Worm (Caenorhabditis elegans) whole organism, L3 larva: ENCODE results near the gene Y54G11A.2.
A peak's percentile ranks its signal among the peaks of the same experiment; 100 is the strongest.

ENCODE experiments used
- R02D3.7 ChIP-seq: fragments of 150-350 bp; optimal IDR thresholded peaks from 2 replicates; lab custom pipeline; 2014; ENCODE audit warnings: missing biosample characterization, missing genetic modification characterization
- ZK546.5 ChIP-seq: sonication (generic microtip); optimal IDR thresholded peaks from 2 replicates; lab custom pipeline; 2017; ENCODE audit warnings: missing biosample characterization, missing genetic modification characterization
- ama-1 ChIP-seq: fragments of 150-350 bp; optimal IDR thresholded peaks from 2 replicates; lab custom pipeline; 2018
- ceh-28 ChIP-seq: fragments of 150-350 bp; optimal IDR thresholded peaks from 2 replicates; lab custom pipeline; 2014; ENCODE audit warnings: missing biosample characterization, missing genetic modification reagents, missing genetic modification characterization
- ceh-82 ChIP-seq: fragments of 150-350 bp; optimal IDR thresholded peaks from 2 replicates; lab custom pipeline; 2014; ENCODE audit warnings: missing biosample characterization, missing genetic modification characterization
- ceh-9 ChIP-seq: sonication (generic microtip); optimal IDR thresholded peaks from 2 replicates; lab custom pipeline; 2018; ENCODE audit warnings: missing biosample characterization, missing genetic modification characterization
- daf-12 ChIP-seq: fragments of 150-350 bp; optimal IDR thresholded peaks from 2 replicates; lab custom pipeline; 2014; ENCODE audit warnings: missing biosample characterization, missing genetic modification reagents, missing genetic modification characterization
- egl-5 ChIP-seq: fragments of 150-350 bp; optimal IDR thresholded peaks from 2 replicates; lab custom pipeline; 2017; ENCODE audit warnings: missing biosample characterization, missing genetic modification reagents, missing genetic modification characterization, inconsistent platforms
- elt-1 ChIP-seq: fragments of 150-350 bp; optimal IDR thresholded peaks from 2 replicates; lab custom pipeline; 2014; ENCODE audit warnings: missing biosample characterization, missing genetic modification characterization
- elt-2 ChIP-seq: sonication (generic microtip); optimal IDR thresholded peaks from 2 replicates; lab custom pipeline; 2016; ENCODE audit warnings: missing genetic modification reagents, mild to moderate bottlenecking, missing genetic modification characterization, missing compliant biosample characterization
- eor-1 ChIP-seq, 2 experiments: fragments of 150-350 bp; optimal IDR thresholded peaks; 2 replicates each; lab custom pipeline; 2014 to 2018; ENCODE audit warnings: missing biosample characterization in 2 of 2, missing genetic modification characterization in 2 of 2
- fkh-10 ChIP-seq: sonication (generic microtip); optimal IDR thresholded peaks from 2 replicates; lab custom pipeline; 2017; ENCODE audit warnings: missing biosample characterization, missing genetic modification reagents, missing genetic modification characterization
- hmg-11 ChIP-seq: sonication (generic microtip); optimal IDR thresholded peaks from 2 replicates; lab custom pipeline; 2016; ENCODE audit warnings: missing genetic modification characterization, missing compliant biosample characterization
- jun-1 ChIP-seq: fragments of 150-350 bp; optimal IDR thresholded peaks from 2 replicates; lab custom pipeline; 2014; ENCODE audit warnings: missing biosample characterization, missing genetic modification reagents, missing genetic modification characterization
- lin-15B ChIP-seq: fragments of 150-350 bp; optimal IDR thresholded peaks from 2 replicates; lab custom pipeline; 2014; ENCODE audit warnings: missing biosample characterization, missing genetic modification characterization
- lin-39 ChIP-seq: fragments of 150-350 bp; optimal IDR thresholded peaks from 2 replicates; lab custom pipeline; 2018; ENCODE audit warnings: missing biosample characterization, missing genetic modification reagents, missing genetic modification characterization
- lsy-12 ChIP-seq: sonication (generic microtip); optimal IDR thresholded peaks from 2 replicates; lab custom pipeline; 2016; ENCODE audit warnings: mild to moderate bottlenecking, missing genetic modification characterization, missing compliant biosample characterization
- mdl-1 ChIP-seq: fragments of 150-350 bp; optimal IDR thresholded peaks from 2 replicates; lab custom pipeline; 2014; ENCODE audit warnings: missing biosample characterization, missing genetic modification characterization
- mml-1 ChIP-seq: fragments of 150-350 bp; sonication (generic microtip); optimal IDR thresholded peaks from 3 replicates; lab custom pipeline; 2014; ENCODE audit warnings: missing biosample characterization, missing genetic modification characterization
- nfya-1 ChIP-seq: sonication (generic microtip); optimal IDR thresholded peaks from 2 replicates; lab custom pipeline; 2017; ENCODE audit warnings: missing genetic modification characterization, mild to moderate bottlenecking, missing compliant biosample characterization, antibody characterized with exemption, moderate library complexity; ENCODE audit not compliant: insufficient read depth
- nhr-11 ChIP-seq: fragments of 150-350 bp; optimal IDR thresholded peaks from 2 replicates; lab custom pipeline; 2014; ENCODE audit warnings: missing biosample characterization, missing genetic modification characterization
- nhr-23 ChIP-seq: fragments of 150-350 bp; optimal IDR thresholded peaks from 2 replicates; lab custom pipeline; 2014; ENCODE audit warnings: missing biosample characterization, missing genetic modification reagents, missing genetic modification characterization
- nhr-237 ChIP-seq: fragments of 150-350 bp; optimal IDR thresholded peaks from 2 replicates; lab custom pipeline; 2014; ENCODE audit warnings: missing biosample characterization, missing genetic modification characterization
- nhr-25 ChIP-seq: sonication (generic microtip); optimal IDR thresholded peaks from 2 replicates; lab custom pipeline; 2017; ENCODE audit warnings: missing biosample characterization, missing genetic modification characterization
- nhr-43 ChIP-seq: sonication (generic microtip); optimal IDR thresholded peaks from 2 replicates; lab custom pipeline; 2016; ENCODE audit warnings: mild to moderate bottlenecking, missing genetic modification characterization, missing compliant biosample characterization; ENCODE audit not compliant: poor library complexity, severe bottlenecking
- nhr-67 ChIP-seq: fragments of 150-350 bp; optimal IDR thresholded peaks from 2 replicates; lab custom pipeline; 2014; ENCODE audit warnings: missing biosample characterization, missing genetic modification characterization
- nhr-76 ChIP-seq: fragments of 150-350 bp; sonication (generic microtip); optimal IDR thresholded peaks from 5 replicates; lab custom pipeline; 2014; ENCODE audit warnings: missing biosample characterization, missing genetic modification characterization
- nhr-77 ChIP-seq: fragments of 150-350 bp; optimal IDR thresholded peaks from 2 replicates; lab custom pipeline; 2014; ENCODE audit warnings: missing biosample characterization, missing genetic modification characterization
- pha-4 ChIP-seq: fragments of 150-350 bp; optimal IDR thresholded peaks from 2 replicates; lab custom pipeline; 2014; ENCODE audit warnings: missing biosample characterization, missing genetic modification reagents, missing genetic modification characterization
- sea-2 ChIP-seq: fragments of 150-350 bp; sonication (generic microtip); optimal IDR thresholded peaks from 4 replicates; lab custom pipeline; 2014; ENCODE audit warnings: missing biosample characterization, missing genetic modification reagents, missing genetic modification characterization
- skn-1 ChIP-seq: fragments of 150-350 bp; optimal IDR thresholded peaks from 2 replicates; lab custom pipeline; 2014; ENCODE audit warnings: missing biosample characterization, missing genetic modification characterization
- tbx-2 ChIP-seq: sonication (generic microtip); optimal IDR thresholded peaks from 2 replicates; lab custom pipeline; 2016; ENCODE audit warnings: mild to moderate bottlenecking, missing genetic modification characterization, missing compliant biosample characterization
- unc-39 ChIP-seq: sonication (generic microtip); optimal IDR thresholded peaks from 4 replicates; lab custom pipeline; 2017; ENCODE audit warnings: missing biosample characterization, missing genetic modification characterization
- ztf-11 ChIP-seq: fragments of 150-350 bp; optimal IDR thresholded peaks from 2 replicates; lab custom pipeline; 2014; ENCODE audit warnings: missing biosample characterization, missing genetic modification characterization
- ztf-4 ChIP-seq: fragments of 150-350 bp; optimal IDR thresholded peaks from 2 replicates; lab custom pipeline; 2014; ENCODE audit warnings: missing biosample characterization, missing genetic modification characterization

The Y54G11A.2 gene

ce11 chrII:14230075-14230474, 22.1 kb upstream of the Y54G11A.2 start:
- TF ChIP-seq mml-1 (tag; lab: Kevin White, UChicago): no peak
- no peak for TF ChIP-seq ama-1
- no peak for TF ChIP-seq pha-4 (tag; lab: Kevin White, UChicago)
- TF ChIP-seq ceh-9 (tag; lab: Kevin White, UChicago): no peak
- TF ChIP-seq ceh-82 (tag; lab: Kevin White, UChicago): no peak
- no peak for TF ChIP-seq unc-39 (tag; lab: Kevin White, UChicago)
- TF ChIP-seq skn-1 (tag; lab: Kevin White, UChicago): no peak
- no peak for TF ChIP-seq nhr-43
- TF ChIP-seq nhr-76 (tag; lab: Kevin White, UChicago): no peak
- TF ChIP-seq fkh-10 (GFP tag; lab: Kevin White, UChicago): no peak
- no peak for TF ChIP-seq nhr-25
- no peak for TF ChIP-seq egl-5 (tag; lab: Kevin White, UChicago)
- no peak for TF ChIP-seq nhr-67 (tag; lab: Kevin White, UChicago)
- TF ChIP-seq lin-39 (tag; lab: Kevin White, UChicago): no peak
- no peak for TF ChIP-seq tbx-2 (tag; lab: Kevin White, UChicago)
- TF ChIP-seq mdl-1 (tag; lab: Kevin White, UChicago): no peak
- no peak for TF ChIP-seq nhr-77 (tag; lab: Kevin White, UChicago)
- TF ChIP-seq jun-1 (tag; lab: Kevin White, UChicago): no peak
- no peak for TF ChIP-seq nhr-11 (tag; lab: Kevin White, UChicago)

ce11 chrII:14230938-14231337, 21.2 kb upstream of the Y54G11A.2 start:
- TF ChIP-seq nhr-43 (no peak), R02D3.7 (tag; lab: Kevin White, UChicago) (no peak), sea-2 (GFP tag; lab: Kevin White, UChicago) (no peak), ceh-28 (tag; lab: Kevin White, UChicago) (no peak), ztf-4 (tag; lab: Kevin White, UChicago) (no peak), ZK546.5 (tag; lab: Kevin White, UChicago) (no peak), nhr-76 (tag; lab: Kevin White, UChicago) (no peak), lin-15B (tag; lab: Kevin White, UChicago) (no peak), eor-1 (tag; optimal IDR thresholded peaks at IDR 0.05; lab: Kevin White, UChicago) (no peak), nhr-11 (tag; lab: Kevin White, UChicago) (no peak), ceh-82 (tag; lab: Kevin White, UChicago) (no peak), lsy-12 (no peak), daf-12 (no peak), lin-39 (tag; lab: Kevin White, UChicago) (no peak)

ce11 chrII:14233879-14234278, 18.3 kb upstream of the Y54G11A.2 start, which contains the start of gene men-1:
TSS of gene men-1 (minus strand) at chrII:14234120.
- TF ChIP-seq nfya-1 (tag; lab: Kevin White, UChicago) (peak; percentile 2), hmg-11 (peak; percentile 36), nhr-23 (tag; lab: Kevin White, UChicago) (no peak), pha-4 (tag; lab: Kevin White, UChicago) (peak; percentile 8), ceh-82 (tag; lab: Kevin White, UChicago) (no peak), eor-1 (tag; optimal IDR thresholded peaks at IDR 0.05; lab: Kevin White, UChicago) (no peak), ztf-4 (tag; lab: Kevin White, UChicago) (no peak), elt-2 (peak; percentile 42)

ce11 chrII:14234375-14235102, 17.6 kb upstream of the Y54G11A.2 start:
- TF ChIP-seq elt-2 (peak; percentile 52), ceh-82 (tag; lab: Kevin White, UChicago) (no peak), nhr-237 (tag; lab: Kevin White, UChicago) (no peak)

- TF ChIP-seq egl-5 (tag; lab: Kevin White, UChicago): no peak
- no peak for TF ChIP-seq ztf-11 (tag; lab: Kevin White, UChicago)
- no peak for TF ChIP-seq skn-1 (tag; lab: Kevin White, UChicago)
- TF ChIP-seq R02D3.7 (tag; lab: Kevin White, UChicago): no peak
- no peak for TF ChIP-seq eor-1 (tag; optimal IDR thresholded peaks at IDR 0.05; lab: Kevin White, UChicago)
- TF ChIP-seq elt-1 (tag; lab: Kevin White, UChicago): no peak
These were observed 15.6 kb upstream of the Y54G11A.2 start for ce11 chrII:14236569-14236968.
